Fruit fly (Drosophila melanogaster): ENCODE results near the gene CG12692.

dm6 chrX:4268401-4268800 lies 33.7 kb downstream of the CG12692 start, which contains the start of gene CG15572:
- no peak for TF ChIP-seq E2f2 (GFP tag; IDR thresholded peaks at IDR 0.05)
- TF ChIP-seq nerfin-2 (GFP tag; IDR thresholded peaks at IDR 0.05; ENCODE audit: partially characterized antibody), result no peak
- TF ChIP-seq Hmr (GFP tag; optimal IDR thresholded peaks at IDR 0.05), result no peak
- no peak for TF ChIP-seq HLH3B (GFP tag; IDR thresholded peaks at IDR 0.05)
- TF ChIP-seq Dek (tag; optimal IDR thresholded peaks at IDR 0.05), result no peak
- TF ChIP-seq CG13123 (GFP tag; optimal IDR thresholded peaks at IDR 0.05), result no peak
- no peak for TF ChIP-seq Lpt (GFP tag; optimal IDR thresholded peaks at IDR 0.05)
- TF ChIP-seq Dll (GFP tag; IDR thresholded peaks at IDR 0.05; ENCODE audit: partially characterized antibody), result no peak
